Fruit fly (Drosophila melanogaster) whole organism, embryonic: Measurements from ENCODE around the gene Piezo.

Source experiments
- ATbp ChIP-seq: fragments of 200-800 bp; sonication (Bioruptor generic); optimal IDR thresholded peaks from 2 replicates; lab custom pipeline; 2017; ENCODE audit warnings: missing biosample characterization, mild to moderate bottlenecking, missing genetic modification characterization, missing genetic modification reagents
- BEAF-32 ChIP-seq: fragments of 200-800 bp; sonication (Bioruptor generic); optimal IDR thresholded peaks from 3 replicates; lab custom pipeline; 2017; ENCODE audit warnings: missing biosample characterization, missing genetic modification characterization, mild to moderate bottlenecking, moderate library complexity, missing genetic modification reagents
- Bdp1 ChIP-seq: fragments of 200-800 bp; sonication (Bioruptor generic); optimal IDR thresholded peaks from 3 replicates; lab custom pipeline; 2016; ENCODE audit warnings: missing biosample characterization, missing genetic modification characterization
- CG10209 ChIP-seq: fragments of 200-800 bp; sonication (Bioruptor generic); optimal IDR thresholded peaks from 3 replicates; lab custom pipeline; 2017; ENCODE audit warnings: missing biosample characterization, mild to moderate bottlenecking, missing genetic modification characterization, missing genetic modification reagents
- CG10267 ChIP-seq: fragments of 200-800 bp; sonication (Bioruptor generic); optimal IDR thresholded peaks from 2 replicates; lab custom pipeline; 2018; ENCODE audit warnings: missing biosample characterization, mild to moderate bottlenecking, missing genetic modification characterization, moderate library complexity
- CG11560 ChIP-seq: fragments of 200-800 bp; sonication (Bioruptor generic); IDR thresholded peaks from 3 replicates; pipeline ENCODE4 v1.3.6; 2022; ENCODE audit warnings: missing biosample characterization, missing genetic modification characterization
- CG11695 ChIP-seq: fragments of 200-800 bp; sonication (Bioruptor generic); IDR thresholded peaks from 3 replicates; pipeline ENCODE4 v1.3.6; 2022; ENCODE audit warnings: missing biosample characterization, missing genetic modification characterization
- CG12659 ChIP-seq: fragments of 200-800 bp; sonication (Bioruptor generic); optimal IDR thresholded peaks from 3 replicates; lab custom pipeline; 2017; ENCODE audit warnings: mild to moderate bottlenecking, missing biosample characterization, missing genetic modification reagents, missing genetic modification characterization
- CG12769 ChIP-seq: fragments of 200-800 bp; sonication (Bioruptor generic); optimal IDR thresholded peaks from 2 replicates; lab custom pipeline; 2019; ENCODE audit warnings: missing biosample characterization, mild to moderate bottlenecking, missing genetic modification characterization, moderate library complexity
- CG13287 ChIP-seq: fragments of 200-800 bp; sonication (Bioruptor generic); IDR thresholded peaks from 2 replicates; pipeline ENCODE4 v1.3.6; 2022; ENCODE audit warnings: missing biosample characterization, missing genetic modification characterization; ENCODE audit not compliant: partially characterized antibody
- CG14710 ChIP-seq: fragments of 200-800 bp; sonication (Bioruptor generic); optimal IDR thresholded peaks from 3 replicates; lab custom pipeline; 2019; ENCODE audit warnings: missing biosample characterization, mild to moderate bottlenecking, missing genetic modification characterization, moderate library complexity
- CG1603 ChIP-seq: fragments of 200-800 bp; sonication (Bioruptor generic); optimal IDR thresholded peaks from 2 replicates; lab custom pipeline; 2019; ENCODE audit warnings: missing biosample characterization, mild to moderate bottlenecking, missing genetic modification characterization, moderate library complexity
- CG17829 ChIP-seq: fragments of 200-800 bp; optimal IDR thresholded peaks from 2 replicates; lab custom pipeline; 2019; ENCODE audit warnings: missing biosample characterization, mild to moderate bottlenecking, missing genetic modification characterization, moderate library complexity
- CG18619 ChIP-seq: fragments of 200-800 bp; sonication (Bioruptor generic); optimal IDR thresholded peaks from 3 replicates; lab custom pipeline; 2017; ENCODE audit warnings: missing biosample characterization, mild to moderate bottlenecking, missing genetic modification characterization
- CG18764 ChIP-seq: fragments of 200-800 bp; sonication (Bioruptor generic); optimal IDR thresholded peaks from 3 replicates; lab custom pipeline; 2016; ENCODE audit warnings: missing biosample characterization, missing genetic modification characterization
- CG2116 ChIP-seq: fragments of 200-800 bp; sonication (Bioruptor generic); optimal IDR thresholded peaks from 3 replicates; lab custom pipeline; 2018; ENCODE audit warnings: missing biosample characterization, mild to moderate bottlenecking, missing genetic modification characterization
- CG2202 ChIP-seq: fragments of 200-800 bp; sonication (Bioruptor generic); optimal IDR thresholded peaks from 2 replicates; lab custom pipeline; 2018; ENCODE audit warnings: missing biosample characterization, mild to moderate bottlenecking, missing genetic modification characterization
- CG30020 ChIP-seq: fragments of 200-800 bp; optimal IDR thresholded peaks from 2 replicates; lab custom pipeline; 2019; ENCODE audit warnings: missing biosample characterization, mild to moderate bottlenecking, missing genetic modification characterization, moderate library complexity
- CG31388 ChIP-seq: fragments of 200-800 bp; sonication (Bioruptor generic); optimal IDR thresholded peaks from 2 replicates; lab custom pipeline; 2016; ENCODE audit warnings: missing biosample characterization, missing genetic modification characterization
- CG4707 ChIP-seq: fragments of 200-800 bp; sonication (Bioruptor generic); optimal IDR thresholded peaks from 2 replicates; lab custom pipeline; 2018; ENCODE audit warnings: missing biosample characterization, mild to moderate bottlenecking, missing genetic modification characterization, moderate library complexity
- CG8281 ChIP-seq: fragments of 200-800 bp; sonication (Bioruptor generic); optimal IDR thresholded peaks from 2 replicates; lab custom pipeline; 2018; ENCODE audit warnings: missing biosample characterization, mild to moderate bottlenecking, missing genetic modification characterization, moderate library complexity
- CG8478 ChIP-seq: fragments of >200 bp; optimal IDR thresholded peaks from 2 replicates; lab custom pipeline; 2018
- CG9727 ChIP-seq: fragments of 200-800 bp; sonication (Bioruptor generic); optimal IDR thresholded peaks from 3 replicates; lab custom pipeline; 2017; ENCODE audit warnings: missing biosample characterization, mild to moderate bottlenecking, missing genetic modification characterization
- CG9797 ChIP-seq: fragments of 200-800 bp; sonication (Bioruptor generic); optimal IDR thresholded peaks from 3 replicates; lab custom pipeline; 2018; ENCODE audit warnings: missing biosample characterization, mild to moderate bottlenecking, missing genetic modification characterization
- Dll ChIP-seq: fragments of 200-800 bp; sonication (Bioruptor generic); IDR thresholded peaks from 4 replicates; pipeline ENCODE4 v1.3.6; 2022; ENCODE audit warnings: missing biosample characterization, missing genetic modification characterization; ENCODE audit not compliant: partially characterized antibody
- Dp ChIP-seq: fragments of 200-800 bp; sonication (Bioruptor generic); optimal IDR thresholded peaks from 2 replicates; lab custom pipeline; 2018; ENCODE audit warnings: missing biosample characterization, mild to moderate bottlenecking, missing genetic modification characterization, moderate library complexity
- Dref ChIP-seq: fragments of 200-800 bp; sonication (Bioruptor generic); IDR thresholded peaks from 2 replicates; pipeline ENCODE4 v1.3.6; 2022; ENCODE audit warnings: missing biosample characterization, missing genetic modification characterization
- E2f1 ChIP-seq: fragments of 200-800 bp; sonication (Bioruptor generic); IDR thresholded peaks from 2 replicates; pipeline ENCODE4 v1.3.6; 2022; ENCODE audit warnings: missing biosample characterization, missing genetic modification characterization
- Ets97D ChIP-seq: fragments of 200-800 bp; sonication (Bioruptor generic); optimal IDR thresholded peaks from 3 replicates; lab custom pipeline; 2016; ENCODE audit warnings: missing biosample characterization, missing genetic modification characterization
- Kr ChIP-seq: fragments of 200-800 bp; sonication (Bioruptor generic); optimal IDR thresholded peaks from 2 replicates; lab custom pipeline; 2017; ENCODE audit warnings: missing biosample characterization, mild to moderate bottlenecking, missing genetic modification characterization
- Med ChIP-seq: fragments of 200-800 bp; sonication (Bioruptor generic); peaks from one replicate; lab custom pipeline; 2016; ENCODE audit warnings: missing biosample characterization, missing genetic modification characterization, mild to moderate bottlenecking, inconsistent platforms, moderate library complexity
- Myb ChIP-seq: fragments of 200-800 bp; sonication (Bioruptor generic); optimal IDR thresholded peaks from 2 replicates; lab custom pipeline; 2016; ENCODE audit warnings: missing biosample characterization, missing genetic modification characterization
- Poxn ChIP-seq: fragments of 200-800 bp; sonication (Bioruptor generic); IDR thresholded peaks from 2 replicates; pipeline ENCODE4 v1.3.6; 2022; ENCODE audit warnings: missing biosample characterization, missing genetic modification characterization
- Stat92E ChIP-seq, 3 experiments: fragments of >200 bp in 2 of 3; fragments of 200-800 bp in 1 of 3; sonication (Bioruptor generic) in 1 of 3; optimal IDR thresholded peaks; 2 replicates each; lab custom pipeline; 2017 to 2019; ENCODE audit warnings: missing biosample characterization in 3 of 3, missing genetic modification characterization in 3 of 3, mild to moderate bottlenecking in 1 of 3, moderate library complexity in 1 of 3
- caup ChIP-seq: fragments of 200-800 bp; sonication (Bioruptor generic); optimal IDR thresholded peaks from 3 replicates; lab custom pipeline; 2017; ENCODE audit warnings: missing biosample characterization, mild to moderate bottlenecking, missing genetic modification characterization, moderate library complexity; ENCODE audit not compliant: severe bottlenecking
- chinmo ChIP-seq: fragments of 200-800 bp; sonication (Bioruptor generic); IDR thresholded peaks from 4 replicates; pipeline ENCODE4 v1.3.6; 2022; ENCODE audit warnings: missing biosample characterization, missing genetic modification characterization; ENCODE audit not compliant: partially characterized antibody
- dm ChIP-seq: fragments of 200-800 bp; sonication (Bioruptor generic); optimal IDR thresholded peaks from 3 replicates; lab custom pipeline; 2016; ENCODE audit warnings: missing biosample characterization, missing genetic modification characterization
- gfzf ChIP-seq: fragments of 200-800 bp; sonication (Bioruptor generic); optimal IDR thresholded peaks from 2 replicates; lab custom pipeline; 2016; ENCODE audit warnings: missing biosample characterization, mild to moderate bottlenecking, missing genetic modification characterization, moderate library complexity
- jumu ChIP-seq: fragments of 200-800 bp; sonication (Bioruptor generic); optimal IDR thresholded peaks from 3 replicates; lab custom pipeline; 2016; ENCODE audit warnings: missing biosample characterization, missing genetic modification characterization
- ken ChIP-seq: fragments of 200-800 bp; sonication (Bioruptor generic); IDR thresholded peaks from 3 replicates; pipeline ENCODE4 v1.3.6; 2022; ENCODE audit warnings: missing biosample characterization, missing genetic modification characterization
- pfk ChIP-seq: fragments of 200-800 bp; sonication (Bioruptor generic); optimal IDR thresholded peaks from 2 replicates; lab custom pipeline; 2018; ENCODE audit warnings: missing biosample characterization, mild to moderate bottlenecking, missing genetic modification characterization, moderate library complexity
- sens ChIP-seq: fragments of 200-800 bp; sonication (Bioruptor generic); peaks from one replicate; lab custom pipeline; 2016; ENCODE audit warnings: missing biosample characterization, missing genetic modification characterization
- sna ChIP-seq: fragments of 200-800 bp; sonication (Bioruptor generic); IDR thresholded peaks from 2 replicates; pipeline ENCODE4 v1.3.6; 2022; ENCODE audit warnings: missing biosample characterization, missing genetic modification characterization; ENCODE audit not compliant: partially characterized antibody
- trem ChIP-seq: fragments of 200-800 bp; optimal IDR thresholded peaks from 3 replicates; lab custom pipeline; 2019; ENCODE audit warnings: missing biosample characterization, mild to moderate bottlenecking, missing genetic modification characterization, moderate library complexity
- wek ChIP-seq: fragments of 200-800 bp; sonication (Bioruptor generic); optimal IDR thresholded peaks from 3 replicates; lab custom pipeline; 2018; ENCODE audit warnings: missing biosample characterization, mild to moderate bottlenecking, missing genetic modification characterization, moderate library complexity

The Piezo gene

dm6 chr2L:8129996-8130641, 32.8 kb upstream of the Piezo start (continued):
- TF ChIP-seq CG18764 (no peak), CG31388 (GFP tag; lab: Kevin White, UChicago) (no peak), Poxn (no peak)

DNA sequence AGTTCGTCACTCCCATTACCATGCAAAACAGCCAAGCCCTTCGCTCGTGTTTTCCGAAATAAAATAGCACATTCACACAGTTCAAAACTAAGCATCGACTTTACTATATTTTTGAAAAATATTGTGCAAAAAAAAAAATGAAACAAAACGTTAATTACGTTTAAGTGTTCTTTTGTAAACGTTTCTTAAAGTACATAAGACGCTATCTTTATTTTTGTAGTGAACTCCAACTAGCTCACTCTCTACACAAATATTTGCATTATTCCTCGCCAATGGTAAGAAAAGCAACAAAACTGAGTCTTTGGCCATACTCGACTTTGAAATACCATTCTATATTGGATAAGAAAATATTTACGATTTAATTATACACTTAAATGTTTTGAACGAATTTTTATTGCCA, 32.1 kb upstream of the Piezo start:
- TF ChIP-seq Bdp1 (GFP tag; lab: Kevin White, UChicago): no peak
- no peak for TF ChIP-seq sna
- no peak for TF ChIP-seq jumu
- no peak for TF ChIP-seq wek (GFP tag; lab: Kevin White, UChicago)

- TF ChIP-seq pfk (GFP tag; lab: Kevin White, UChicago) (peak; percentile 91), E2f1 (no peak), BEAF-32 (GFP tag; lab: Kevin White, UChicago) (peak; percentile 23), trem (tag; lab: Kevin White, UChicago) (peak; percentile 53), CG14710 (tag; lab: Kevin White, UChicago) (peak; percentile 57), Ets97D (peak; percentile 25), CG2202 (tag; lab: Kevin White, UChicago) (no peak), CG12659 (peak; percentile 50), CG8281 (tag; lab: Kevin White, UChicago) (no peak), CG11560 (tag; lab: Robert Waterston, UW) (peak; percentile 98), CG12769 (no peak), sens (peak; percentile 3), Dref (GFP tag; lab: Robert Waterston, UW) (peak; percentile 76), CG11695 (no peak), CG9797 (GFP tag; lab: Kevin White, UChicago) (peak; percentile 20), dm (GFP tag; lab: Kevin White, UChicago) (no peak), CG10209 (GFP tag; lab: Kevin White, UChicago) (no peak), CG4707 (GFP tag; lab: Kevin White, UChicago) (no peak), Kr (no peak), chinmo (GFP tag; lab: Robert Waterston, UW) (0 out of 4 replicates have a peak, but pooled peaks have one; percentile 20), CG9727 (GFP tag; lab: Kevin White, UChicago) (no peak), CG2116 (peak; percentile 64), CG10267 (tag; lab: Kevin White, UChicago) (peak; percentile 21), Stat92E (GFP tag; optimal IDR thresholded peaks at IDR 0.05; lab: Kevin White, UChicago) (peak in 1 of 3 experiments; percentile 41), ken (no peak), CG18619 (GFP tag; lab: Kevin White, UChicago) (no peak), Myb (GFP tag; lab: Kevin White, UChicago) (peak; percentile 28), CG17829 (tag; lab: Kevin White, UChicago) (peak; percentile 20), Dp (GFP tag; lab: Kevin White, UChicago) (peak; percentile 94), ATbp (no peak), CG1603 (peak; percentile 98), CG8478 (lab: Kevin White, UChicago) (no peak), Dll (GFP tag; lab: Robert Waterston, UW) (peak; percentile 50; the same call in 1 of the 4 replicates), gfzf (peak; percentile 70), CG13287 (peak; percentile 54; the same call in 1 of the 2 replicates), Med (peak; percentile 66), CG30020 (tag; lab: Kevin White, UChicago) (peak; percentile 90), caup (no peak)
Observed at dm6 chr2L:8133772-8134386, 29.0 kb upstream of the Piezo start.
